Worm (Caenorhabditis elegans): ENCODE results near the gene C02E7.7.
A peak's percentile ranks its signal among the peaks of the same experiment; 100 is the strongest.

C02E7.7 gene

ce11 chrV:4951434-4951833 is 33.1 kb upstream of the C02E7.7 start, which contains the start of gene str-207:
TSS of gene str-207 (plus strand) at chrV:4951734.
- TF ChIP-seq mml-1 (tag; optimal IDR thresholded peaks at IDR 0.05) (no peak), hmg-11 (tag; optimal IDR thresholded peaks at IDR 0.05) (no peak), egl-27 (tag; optimal IDR thresholded peaks at IDR 0.05) (no peak), jun-1 (tag; optimal IDR thresholded peaks at IDR 0.05) (no peak), fos-1 (tag; optimal IDR thresholded peaks at IDR 0.05) (no peak), nfya-1 (tag; optimal IDR thresholded peaks at IDR 0.05; ENCODE audit: insufficient read depth) (no peak), elt-1 (tag; optimal IDR thresholded peaks at IDR 0.05) (no peak), ceh-9 (tag; optimal IDR thresholded peaks at IDR 0.05) (no peak), nhr-77 (tag; optimal IDR thresholded peaks at IDR 0.05) (no peak), unc-39 (tag; optimal IDR thresholded peaks at IDR 0.05) (no peak), nhr-28 (tag; optimal IDR thresholded peaks at IDR 0.05) (no peak), ztf-4 (tag; optimal IDR thresholded peaks at IDR 0.05) (no peak), elt-2 (tag; optimal IDR thresholded peaks at IDR 0.05) (no peak), ceh-16 (tag; optimal IDR thresholded peaks at IDR 0.05) (no peak), nhr-43 (tag; optimal IDR thresholded peaks at IDR 0.05; ENCODE audit: poor library complexity, severe bottlenecking) (no peak), ama-1 (optimal IDR thresholded peaks at IDR 0.05) (no peak), egl-5 (tag; optimal IDR thresholded peaks at IDR 0.05) (no peak), aly-2 (tag; optimal IDR thresholded peaks at IDR 0.05) (no peak), eor-1 (tag; optimal IDR thresholded peaks at IDR 0.05) (no peak)

DNA sequence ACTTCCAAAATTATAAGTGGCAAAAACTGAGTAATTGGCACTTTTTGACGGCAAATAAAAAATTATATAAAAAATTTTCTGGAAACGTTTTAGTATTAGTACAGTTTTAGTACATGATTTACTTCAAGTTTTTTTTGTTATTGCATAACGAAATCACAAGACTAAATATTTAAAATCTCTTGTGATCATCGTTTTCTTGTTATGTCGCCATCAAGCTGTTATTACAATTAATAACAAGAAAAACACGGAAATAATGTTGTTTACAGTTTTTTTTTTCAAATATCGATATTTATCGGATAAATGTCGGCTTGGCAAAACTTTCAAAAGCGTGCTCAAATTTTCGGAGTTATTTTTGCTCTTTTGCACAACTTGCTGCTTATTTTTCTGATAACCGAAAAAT is 30.3 kb upstream of the C02E7.7 start, which contains the start of gene str-209:
Gene str-209, plus strand, starts transcription at position 301 of the 400 bp plus-strand sequence.
- TF ChIP-seq pqm-1 (tag; optimal IDR thresholded peaks at IDR 0.05) (no peak), ceh-9 (tag; optimal IDR thresholded peaks at IDR 0.05) (no peak), nhr-25 (tag; optimal IDR thresholded peaks at IDR 0.05) (no peak), mdl-1 (tag; optimal IDR thresholded peaks at IDR 0.05) (no peak), lin-39 (tag; optimal IDR thresholded peaks at IDR 0.05) (no peak), ceh-82 (tag; optimal IDR thresholded peaks at IDR 0.05) (no peak), nhr-67 (tag; optimal IDR thresholded peaks at IDR 0.05) (no peak), unc-39 (tag; optimal IDR thresholded peaks at IDR 0.05) (no peak), fkh-10 (GFP tag; optimal IDR thresholded peaks at IDR 0.05) (no peak), nhr-76 (tag; optimal IDR thresholded peaks at IDR 0.05) (no peak), elt-3 (tag; optimal IDR thresholded peaks at IDR 0.05) (no peak), zag-1 (tag; optimal IDR thresholded peaks at IDR 0.05) (no peak), ztf-11 (tag; optimal IDR thresholded peaks at IDR 0.05) (no peak), aly-2 (tag; optimal IDR thresholded peaks at IDR 0.05) (no peak), nhr-23 (tag; optimal IDR thresholded peaks at IDR 0.05) (no peak), fkh-2 (tag; optimal IDR thresholded peaks at IDR 0.05) (no peak), nfya-1 (tag; optimal IDR thresholded peaks at IDR 0.05; ENCODE audit: insufficient read depth) (no peak), egl-27 (tag; optimal IDR thresholded peaks at IDR 0.05) (no peak), elt-2 (tag; optimal IDR thresholded peaks at IDR 0.05) (no peak)

DNA sequence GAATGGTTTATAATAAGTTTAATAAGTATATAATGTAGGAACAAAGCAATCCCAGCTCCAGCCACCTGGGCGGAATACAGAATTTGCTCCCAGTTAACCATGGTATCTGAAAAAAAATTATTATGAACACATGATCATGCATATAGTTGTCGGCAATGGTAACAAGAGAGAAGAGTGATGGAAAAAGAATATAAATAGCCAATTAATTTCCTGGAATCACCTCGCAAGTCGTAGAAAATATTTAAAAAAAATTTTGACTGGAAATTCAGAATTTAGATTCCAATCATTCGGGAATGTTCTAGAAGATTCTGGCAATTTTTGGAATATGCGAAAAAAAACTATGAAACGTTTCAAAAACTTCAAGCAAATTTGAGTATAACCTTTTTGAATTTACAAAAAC is 25.8 kb upstream of the C02E7.7 start, which contains the start of gene str-211:
Gene str-211, minus strand, starts transcription at position 101 of the 400 bp plus-strand sequence.
- TF ChIP-seq sea-2 (GFP tag; optimal IDR thresholded peaks at IDR 0.05): no peak
- TF ChIP-seq fos-1 (tag; optimal IDR thresholded peaks at IDR 0.05): no peak
- TF ChIP-seq elt-3 (tag; optimal IDR thresholded peaks at IDR 0.05): no peak

- TF ChIP-seq nhr-76 (tag; optimal IDR thresholded peaks at IDR 0.05) (no peak), mml-1 (tag; optimal IDR thresholded peaks at IDR 0.05) (no peak), nhr-28 (tag; optimal IDR thresholded peaks at IDR 0.05) (no peak)
Measured at ce11 chrV:4937337-4937736, 19.0 kb upstream of the C02E7.7 start.

ce11 chrV:4935096-4935495 is 16.7 kb upstream of the C02E7.7 start:
- TF ChIP-seq aly-2 (tag; optimal IDR thresholded peaks at IDR 0.05): no peak
- peak; percentile 51 for TF ChIP-seq pqm-1 (tag; optimal IDR thresholded peaks at IDR 0.05)
- TF ChIP-seq ceh-82 (tag; optimal IDR thresholded peaks at IDR 0.05): no peak
- TF ChIP-seq elt-2 (tag; optimal IDR thresholded peaks at IDR 0.05): peak; percentile 37
- TF ChIP-seq nfya-1 (tag; optimal IDR thresholded peaks at IDR 0.05; ENCODE audit: insufficient read depth): no peak
- no peak for TF ChIP-seq nhr-67 (tag; optimal IDR thresholded peaks at IDR 0.05)
- no peak for TF ChIP-seq lsy-12 (tag; optimal IDR thresholded peaks at IDR 0.05)
- TF ChIP-seq ama-1 (optimal IDR thresholded peaks at IDR 0.05): no peak
